Worm (Caenorhabditis elegans) whole organism, early embryonic: ENCODE measurements around the gene ZK809.1.

ENCODE experiments used
- ama-1 ChIP-seq: fragments of 150-350 bp; optimal IDR thresholded peaks from 2 replicates; lab custom pipeline; 2014
- flt-1 ChIP-seq: fragments of 200-800 bp; sonication (Bioruptor generic); IDR thresholded peaks from 2 replicates; pipeline ENCODE4 v1.3.6; 2022; ENCODE audit warnings: missing genetic modification characterization, missing compliant biosample characterization
- tbx-11 ChIP-seq: fragments of 200-800 bp; sonication (Bioruptor generic); IDR thresholded peaks from 2 replicates; pipeline ENCODE4 v1.3.6; 2022; ENCODE audit warnings: missing genetic modification characterization, missing compliant biosample characterization
- tra-4 ChIP-seq: sonication (generic microtip); optimal IDR thresholded peaks from 2 replicates; lab custom pipeline; 2017; ENCODE audit warnings: missing genetic modification characterization, missing compliant biosample characterization

- no peak for TF ChIP-seq tra-4 (tag; lab: Kevin White, UChicago)
- no peak for TF ChIP-seq tbx-11
- TF ChIP-seq ama-1 (lab: Kevin White, UChicago): no peak
- no peak for TF ChIP-seq flt-1
Observed at ce11 chrIV:11676054-11676453, 34.2 kb downstream of the ZK809.1 start, which contains the start of gene inx-9.
